Fruit fly (Drosophila melanogaster): Measurements from ENCODE around the gene CG10748.

The CG10748 gene

DNA sequence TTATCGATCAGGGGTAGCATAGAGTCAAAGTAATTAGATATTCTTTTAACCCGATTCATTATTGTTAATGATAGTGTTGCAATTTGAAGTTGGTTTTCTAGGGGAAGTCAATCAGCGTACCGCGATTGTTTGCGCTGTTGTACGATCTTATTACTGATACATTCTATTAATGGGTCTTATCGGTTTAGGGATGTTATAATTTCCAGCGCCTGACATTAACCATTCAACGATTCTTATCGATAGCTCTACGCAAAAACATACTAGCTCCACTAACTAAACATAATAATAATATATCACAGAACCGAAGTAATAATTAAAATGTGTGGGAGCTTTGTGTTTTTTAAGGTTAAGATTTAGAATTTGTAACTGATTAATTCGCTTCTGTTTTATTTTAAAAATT, 39.4 kb upstream of the CG10748 start, which contains the start of gene Cul6 (continued):
- no peak for TF ChIP-seq CTCF (GFP tag; optimal IDR thresholded peaks at IDR 0.05)
- TF ChIP-seq HHEX (GFP tag; optimal IDR thresholded peaks at IDR 0.05), result no peak
- TF ChIP-seq CG31388 (GFP tag; optimal IDR thresholded peaks at IDR 0.05), result no peak
- no peak for TF ChIP-seq grn (GFP tag; optimal IDR thresholded peaks at IDR 0.05)
- TF ChIP-seq run (tag; optimal IDR thresholded peaks at IDR 0.05), result no peak
- TF ChIP-seq exex (tag; optimal IDR thresholded peaks at IDR 0.05), result peak; percentile 29
- no peak for TF ChIP-seq gfzf (GFP tag; optimal IDR thresholded peaks at IDR 0.05)
- TF ChIP-seq CG16813 (GFP tag; IDR thresholded peaks at IDR 0.05; ENCODE audit: partially characterized antibody), result 0 out of 3 replicates have a peak, but pooled peaks have one; percentile 35
- TF ChIP-seq btn (GFP tag; optimal IDR thresholded peaks at IDR 0.05), result no peak
- no peak for TF ChIP-seq CG1603 (tag; optimal IDR thresholded peaks at IDR 0.05)
- TF ChIP-seq jumu (GFP tag; optimal IDR thresholded peaks at IDR 0.05), result no peak
- peak; percentile 29 for TF ChIP-seq zen (tag; optimal IDR thresholded peaks at IDR 0.05)
- TF ChIP-seq ash1 (GFP tag; optimal IDR thresholded peaks at IDR 0.05), result no peak
- TF ChIP-seq Opbp (GFP tag; IDR thresholded peaks at IDR 0.05; ENCODE audit: partially characterized antibody), result no peak
- no peak for TF ChIP-seq D (optimal IDR thresholded peaks at IDR 0.05)
- TF ChIP-seq D (GFP tag; optimal IDR thresholded peaks at IDR 0.05), result no peak
- TF ChIP-seq CG2116 (GFP tag; optimal IDR thresholded peaks at IDR 0.05), result no peak
- TF ChIP-seq sd (tag; optimal IDR thresholded peaks at IDR 0.05), result no peak
- TF ChIP-seq pzg (GFP tag; optimal IDR thresholded peaks at IDR 0.05), result peak; percentile 22
- no peak for TF ChIP-seq CG16863 (GFP tag; optimal IDR thresholded peaks at IDR 0.05)
- no peak for TF ChIP-seq pita (GFP tag; optimal IDR thresholded peaks at IDR 0.05)
- no peak for TF ChIP-seq CG13775 (GFP tag; optimal IDR thresholded peaks at IDR 0.05)
- TF ChIP-seq CG7839 (tag; optimal IDR thresholded peaks at IDR 0.05), result no peak
- no peak for TF ChIP-seq zfh1 (GFP tag; IDR thresholded peaks at IDR 0.05)
- no peak for TF ChIP-seq CG14050 (GFP tag; IDR thresholded peaks at IDR 0.05)
- peak; percentile 55 for TF ChIP-seq Dref (GFP tag; IDR thresholded peaks at IDR 0.05)
- TF ChIP-seq Med (GFP tag), result peak; percentile 52
- TF ChIP-seq CG12942 (GFP tag; optimal IDR thresholded peaks at IDR 0.05), result no peak
- TF ChIP-seq CG8765 (GFP tag; IDR thresholded peaks at IDR 0.05), result no peak
- no peak for TF ChIP-seq MTF-1 (GFP tag; optimal IDR thresholded peaks at IDR 0.05; ENCODE audit: borderline replicate concordance)
- TF ChIP-seq ab (GFP tag; optimal IDR thresholded peaks at IDR 0.05), result no peak
- no peak for TF ChIP-seq Hmr (GFP tag; optimal IDR thresholded peaks at IDR 0.05)
- TF ChIP-seq Sry-δ (GFP tag; optimal IDR thresholded peaks at IDR 0.05), result peak; percentile 57
- TF ChIP-seq CG43689 (GFP tag; IDR thresholded peaks at IDR 0.05), result no peak
- TF ChIP-seq CG17612 (GFP tag; IDR thresholded peaks at IDR 0.05), result no peak
- TF ChIP-seq inv (GFP tag; IDR thresholded peaks at IDR 0.05; ENCODE audit: partially characterized antibody), result peak; percentile 10; the same call in 1 of the 2 replicates
- TF ChIP-seq sens (GFP tag), result peak; percentile 23
- TF ChIP-seq hb (GFP tag; IDR thresholded peaks at IDR 0.05; ENCODE audit: partially characterized antibody), result no peak
- TF ChIP-seq Blimp-1 (GFP tag; optimal IDR thresholded peaks at IDR 0.05), result no peak
- no peak for TF ChIP-seq repo (GFP tag; optimal IDR thresholded peaks at IDR 0.05)
- TF ChIP-seq peb (GFP tag; IDR thresholded peaks at IDR 0.05), result no peak
- no peak for TF ChIP-seq H15 (GFP tag; IDR thresholded peaks at IDR 0.05)
- TF ChIP-seq toy (GFP tag; IDR thresholded peaks at IDR 0.05), result no peak
- no peak for TF ChIP-seq slp2 (GFP tag; optimal IDR thresholded peaks at IDR 0.05)
- no peak for TF ChIP-seq CG6813 (GFP tag; optimal IDR thresholded peaks at IDR 0.05)
- no peak for TF ChIP-seq CG10565 (GFP tag; optimal IDR thresholded peaks at IDR 0.05)
- peak; percentile 59 for TF ChIP-seq BEAF-32 (GFP tag; optimal IDR thresholded peaks at IDR 0.05)
- no peak for TF ChIP-seq CG31441 (GFP tag; IDR thresholded peaks at IDR 0.05)
- no peak for TF ChIP-seq CG12219 (GFP tag; optimal IDR thresholded peaks at IDR 0.05)
- TF ChIP-seq fd102C (GFP tag; optimal IDR thresholded peaks at IDR 0.05), result no peak
- no peak for TF ChIP-seq Hmx (GFP tag; optimal IDR thresholded peaks at IDR 0.05)
- peak; percentile 29 for TF ChIP-seq stwl (tag; optimal IDR thresholded peaks at IDR 0.05)

Data from whole organism, embryonic.